5 fruit fly cellular contexts compared by ENCODE assay signal in the genomic region with DNA sequence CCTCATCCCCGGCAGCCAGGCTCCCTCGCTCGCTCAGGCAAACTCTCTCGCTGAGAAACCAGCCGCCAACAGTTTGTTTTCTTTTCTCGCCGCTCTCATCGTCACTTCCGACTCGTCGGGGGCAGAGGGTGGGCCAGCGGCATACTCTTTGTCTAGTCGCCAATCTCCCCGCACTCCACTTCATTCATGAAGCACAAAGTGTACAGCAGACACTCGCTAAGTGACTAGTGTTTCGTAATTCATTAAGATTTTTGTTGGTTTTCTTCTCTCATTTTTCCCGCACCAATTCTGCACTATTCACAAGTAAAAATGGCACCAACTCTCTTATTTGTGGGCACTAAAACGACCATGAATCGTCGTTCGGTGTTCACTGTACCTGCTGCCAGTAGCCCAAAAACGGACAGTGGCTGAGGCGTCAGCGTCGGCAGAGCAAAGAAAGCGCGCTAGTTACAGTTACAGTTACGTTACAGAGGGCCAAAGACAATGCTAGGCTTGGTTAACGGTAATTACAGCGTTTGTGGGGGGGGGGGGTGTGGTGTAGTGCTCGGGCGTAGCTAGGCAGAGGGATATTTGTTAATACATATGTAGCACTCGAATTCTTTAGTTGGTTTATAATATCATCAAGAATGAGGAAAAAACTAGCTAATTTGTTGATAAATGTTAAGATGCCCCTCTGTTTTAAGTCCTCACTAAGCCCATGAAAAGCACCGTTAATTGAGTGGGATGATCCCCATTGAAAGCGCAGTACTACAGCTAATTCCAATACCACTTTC.
TF ChIP-seq lines count a peak whose summit lies in the region.

No protein-coding gene starts in this region.

TF ChIP-seq in whole organism, adult, 20 proteins besides CTCF, POLR2A, EP300 and RAD21 (continued from another document):
- TF ChIP-seq CG14711 (tag; optimal IDR thresholded peaks at IDR 0.05; lab: Kevin White, UChicago) (peak; percentile 83), bab1 (GFP tag; optimal IDR thresholded peaks at IDR 0.05; lab: Kevin White, UChicago) (peak; percentile 97), cic (GFP tag; optimal IDR thresholded peaks at IDR 0.05; lab: Kevin White, UChicago) (peak; percentile 66), CG12768 (GFP tag; optimal IDR thresholded peaks at IDR 0.05; lab: Kevin White, UChicago) (peak; percentile 53)

TF ChIP-seq in whole organism, embryonic, 481 proteins besides CTCF, POLR2A, EP300 and RAD21 (continued from another document and continues in another):
- TF ChIP-seq CG5245 (GFP tag; optimal IDR thresholded peaks at IDR 0.05; lab: Kevin White, UChicago) (peak; percentile 99), CG17328 (GFP tag; IDR thresholded peaks at IDR 0.05; lab: Robert Waterston, UW) (peak; percentile 99), CG10209 (GFP tag; optimal IDR thresholded peaks at IDR 0.05; lab: Kevin White, UChicago) (peak; percentile 98), Bdp1 (GFP tag; optimal IDR thresholded peaks at IDR 0.05; lab: Kevin White, UChicago) (peak; percentile 94), kni (GFP tag; optimal IDR thresholded peaks at IDR 0.05; lab: Kevin White, UChicago) (peak; percentile 91), CG17385 (GFP tag; optimal IDR thresholded peaks at IDR 0.05; lab: Kevin White, UChicago) (peak; percentile 97), Drgx (GFP tag; IDR thresholded peaks at IDR 0.05; lab: Robert Waterston, UW) (peak; percentile 97), lmd (GFP tag; IDR thresholded peaks at IDR 0.05; lab: Robert Waterston, UW) (peak; percentile 99), Neu2 (GFP tag; optimal IDR thresholded peaks at IDR 0.05; lab: Kevin White, UChicago; ENCODE audit: borderline replicate concordance) (peak; percentile 86), E2f2 (GFP tag; IDR thresholded peaks at IDR 0.05; lab: Robert Waterston, UW) (peak; percentile 87), NC2β (GFP tag; optimal IDR thresholded peaks at IDR 0.05; lab: Kevin White, UChicago) (peak; percentile 98), Ssrp (tag; optimal IDR thresholded peaks at IDR 0.05; lab: Kevin White, UChicago) (peak; percentile 98), caup (GFP tag; optimal IDR thresholded peaks at IDR 0.05; lab: Kevin White, UChicago; ENCODE audit: severe bottlenecking) (peak; percentile 97), B-H1 (GFP tag; IDR thresholded peaks at IDR 0.05; lab: Robert Waterston, UW) (peak; percentile 97), zfh2 (GFP tag; optimal IDR thresholded peaks at IDR 0.05; lab: Kevin White, UChicago) (peak; percentile 98), Sox100B (GFP tag; optimal IDR thresholded peaks at IDR 0.05; lab: Kevin White, UChicago) (peak; percentile 97), Stat92E (GFP tag; optimal IDR thresholded peaks at IDR 0.05; lab: Kevin White, UChicago) (peak in 1 of 3 experiments; percentile 94), Xrp1 (GFP tag; IDR thresholded peaks at IDR 0.05; lab: Robert Waterston, UW) (peak; percentile 98), YL-1 (GFP tag; optimal IDR thresholded peaks at IDR 0.05; lab: Kevin White, UChicago) (peak; percentile 92), CG16813 (GFP tag; IDR thresholded peaks at IDR 0.05; lab: Robert Waterston, UW; ENCODE audit: partially characterized antibody) (no peak), amos (GFP tag; IDR thresholded peaks at IDR 0.05; lab: Robert Waterston, UW; ENCODE audit: partially characterized antibody) (no peak), Aef1 (GFP tag; IDR thresholded peaks at IDR 0.05; lab: Robert Waterston, UW) (peak; percentile 99), MESR4 (GFP tag; optimal IDR thresholded peaks at IDR 0.05; lab: Kevin White, UChicago) (peak; percentile 78), CG8089 (GFP tag; optimal IDR thresholded peaks at IDR 0.05; lab: Kevin White, UChicago) (peak; percentile 99), Rx (GFP tag; IDR thresholded peaks at IDR 0.05; lab: Robert Waterston, UW) (peak; percentile 98), CG12155 (GFP tag; optimal IDR thresholded peaks at IDR 0.05; lab: Kevin White, UChicago) (peak; percentile 97), CG13296 (GFP tag; optimal IDR thresholded peaks at IDR 0.05; lab: Kevin White, UChicago) (peak; percentile 97), bsh (GFP tag; optimal IDR thresholded peaks at IDR 0.05; lab: Kevin White, UChicago) (peak; percentile 87 to 99)

TF ChIP-seq in whole organism, prepupa, 60 proteins besides CTCF, POLR2A, EP300 and RAD21 (continued from another document and continues in another):
- TF ChIP-seq CG6792 (GFP tag; optimal IDR thresholded peaks at IDR 0.05; lab: Kevin White, UChicago), result peak; percentile 95
- peak; percentile 54 for TF ChIP-seq Eip93F (GFP tag; optimal IDR thresholded peaks at IDR 0.05; lab: Kevin White, UChicago)
- TF ChIP-seq dac (GFP tag; optimal IDR thresholded peaks at IDR 0.05; lab: Kevin White, UChicago), result peak; percentile 97
- peak; percentile 86 for TF ChIP-seq dsx (GFP tag; optimal IDR thresholded peaks at IDR 0.05; lab: Kevin White, UChicago; ENCODE audit: poor library complexity, severe bottlenecking)
- TF ChIP-seq vri (GFP tag; optimal IDR thresholded peaks at IDR 0.05; lab: Kevin White, UChicago), result peak; percentile 85
- peak; percentile 42 for TF ChIP-seq CG6854 (GFP tag; optimal IDR thresholded peaks at IDR 0.05; lab: Kevin White, UChicago)
- TF ChIP-seq CG3919 (GFP tag; optimal IDR thresholded peaks at IDR 0.05; lab: Kevin White, UChicago), result peak; percentile 95
- TF ChIP-seq Sox102F (GFP tag; optimal IDR thresholded peaks at IDR 0.05; lab: Kevin White, UChicago), result peak; percentile 91
- TF ChIP-seq Hr38 (GFP tag; optimal IDR thresholded peaks at IDR 0.05; lab: Kevin White, UChicago), result peak; percentile 92
- peak; percentile 95 for TF ChIP-seq Lpt (GFP tag; optimal IDR thresholded peaks at IDR 0.05; lab: Kevin White, UChicago)
- peak; percentile 93 for TF ChIP-seq cyc (GFP tag; optimal IDR thresholded peaks at IDR 0.05; lab: Kevin White, UChicago)
- peak; percentile 76 for TF ChIP-seq CG9139 (GFP tag; optimal IDR thresholded peaks at IDR 0.05; lab: Kevin White, UChicago)
- peak; percentile 96 for TF ChIP-seq OdsH (GFP tag; optimal IDR thresholded peaks at IDR 0.05; lab: Kevin White, UChicago)
- peak; percentile 94 for TF ChIP-seq CG6276 (GFP tag; optimal IDR thresholded peaks at IDR 0.05; lab: Kevin White, UChicago)
- peak; percentile 98 for TF ChIP-seq Sox14 (GFP tag; optimal IDR thresholded peaks at IDR 0.05; lab: Kevin White, UChicago)
- TF ChIP-seq spab (GFP tag; optimal IDR thresholded peaks at IDR 0.05; lab: Kevin White, UChicago), result peak; percentile 85
- peak; percentile 93 for TF ChIP-seq Gug (GFP tag; IDR thresholded peaks at IDR 0.05; lab: Robert Waterston, UW)
- peak; percentile 82 for TF ChIP-seq CG6808 (GFP tag; optimal IDR thresholded peaks at IDR 0.05; lab: Kevin White, UChicago)
- peak; percentile 95 for TF ChIP-seq Hr39 (GFP tag; optimal IDR thresholded peaks at IDR 0.05; lab: Kevin White, UChicago)
- TF ChIP-seq achi (GFP tag; optimal IDR thresholded peaks at IDR 0.05; lab: Kevin White, UChicago), result peak; percentile 93
- peak; percentile 90 for TF ChIP-seq esn (GFP tag; optimal IDR thresholded peaks at IDR 0.05; lab: Kevin White, UChicago)
- peak; percentile 92 for TF ChIP-seq Met (GFP tag; optimal IDR thresholded peaks at IDR 0.05; lab: Kevin White, UChicago)
- peak; percentile 94 for TF ChIP-seq net (GFP tag; optimal IDR thresholded peaks at IDR 0.05; lab: Kevin White, UChicago)
- peak; percentile 98 for TF ChIP-seq Eip78C (GFP tag; lab: Kevin White, UChicago)
- TF ChIP-seq fkh (GFP tag; optimal IDR thresholded peaks at IDR 0.05; lab: Kevin White, UChicago), result peak; percentile 86
- peak; percentile 90 for TF ChIP-seq CG16779 (tag; optimal IDR thresholded peaks at IDR 0.05; lab: Kevin White, UChicago)
- TF ChIP-seq eg (GFP tag; IDR thresholded peaks at IDR 0.05; lab: Robert Waterston, UW), result peak; percentile 97
- peak; percentile 88 for TF ChIP-seq fd59A (GFP tag; optimal IDR thresholded peaks at IDR 0.05; lab: Kevin White, UChicago)
- peak; percentile 88 for TF ChIP-seq Smox (GFP tag; optimal IDR thresholded peaks at IDR 0.05; lab: Kevin White, UChicago)
- TF ChIP-seq topi (GFP tag; optimal IDR thresholded peaks at IDR 0.05; lab: Kevin White, UChicago), result peak; percentile 93

TF ChIP-seq in whole organism, pupa, 21 proteins besides CTCF, POLR2A, EP300 and RAD21 (continued from another document):
- TF ChIP-seq Snoo (tag; optimal IDR thresholded peaks at IDR 0.05; lab: Kevin White, UChicago) (peak; percentile 89), D1 (tag; optimal IDR thresholded peaks at IDR 0.05; lab: Kevin White, UChicago) (peak; percentile 42), CG4496 (GFP tag; IDR thresholded peaks at IDR 0.05; lab: Robert Waterston, UW) (peak; percentile 98)

TF ChIP-seq in whole organism, wandering third instar larva, 38 proteins besides CTCF, POLR2A, EP300 and RAD21 (continued from another document):
- peak; percentile 24 for TF ChIP-seq Jra (GFP tag; optimal IDR thresholded peaks at IDR 0.05; lab: Kevin White, UChicago)
- TF ChIP-seq Dif (GFP tag; optimal IDR thresholded peaks at IDR 0.05; lab: Kevin White, UChicago; ENCODE audit: partially characterized antibody), result no peak
- TF ChIP-seq Mio (GFP tag; optimal IDR thresholded peaks at IDR 0.05; lab: Kevin White, UChicago), result peak; percentile 62
- no peak for TF ChIP-seq jim (GFP tag; optimal IDR thresholded peaks at IDR 0.05; lab: Kevin White, UChicago)
- peak; percentile 97 for TF ChIP-seq sv (GFP tag; optimal IDR thresholded peaks at IDR 0.05; lab: Kevin White, UChicago)
- no peak for TF ChIP-seq Vsx2 (GFP tag; optimal IDR thresholded peaks at IDR 0.05; lab: Kevin White, UChicago; ENCODE audit: partially characterized antibody)
- peak; percentile 57 for TF ChIP-seq sage (GFP tag; optimal IDR thresholded peaks at IDR 0.05; lab: Kevin White, UChicago)
- peak; percentile 72 for TF ChIP-seq CG32264 (GFP tag; optimal IDR thresholded peaks at IDR 0.05; lab: Kevin White, UChicago)
- TF ChIP-seq CG9705 (GFP tag; optimal IDR thresholded peaks at IDR 0.05; lab: Kevin White, UChicago), result no peak
- no peak for TF ChIP-seq dl (GFP tag; optimal IDR thresholded peaks at IDR 0.05; lab: Kevin White, UChicago; ENCODE audit: insufficient read depth in 1 of 2, partially characterized antibody in 2 of 2)
- peak; percentile 69 for TF ChIP-seq tai (GFP tag; optimal IDR thresholded peaks at IDR 0.05; lab: Kevin White, UChicago)
- peak; percentile 93 for TF ChIP-seq ey (GFP tag; optimal IDR thresholded peaks at IDR 0.05; lab: Kevin White, UChicago)
- TF ChIP-seq h (GFP tag; optimal IDR thresholded peaks at IDR 0.05; lab: Kevin White, UChicago), result peak; percentile 94
- peak; percentile 81 for TF ChIP-seq OdsH (GFP tag; optimal IDR thresholded peaks at IDR 0.05; lab: Kevin White, UChicago)
- TF ChIP-seq Hnf4 (GFP tag; optimal IDR thresholded peaks at IDR 0.05; lab: Kevin White, UChicago), result peak; percentile 85
- no peak for TF ChIP-seq Abd-B (GFP tag; optimal IDR thresholded peaks at IDR 0.05; lab: Kevin White, UChicago)
- TF ChIP-seq HLH106 (tag; optimal IDR thresholded peaks at IDR 0.05; lab: Kevin White, UChicago), result peak; percentile 84
